Fruit fly (Drosophila melanogaster) whole organism, embryonic: ENCODE data around the gene e.
A peak's percentile ranks its signal among the peaks of the same experiment; 100 is the strongest.

Experiments
- Bdp1 ChIP-seq: fragments of 200-800 bp; sonication (Bioruptor generic); optimal IDR thresholded peaks from 3 replicates; lab custom pipeline; 2016; ENCODE audit warnings: missing biosample characterization, missing genetic modification characterization
- CG11723 ChIP-seq: fragments of 200-800 bp; sonication (Bioruptor generic); optimal IDR thresholded peaks from 2 replicates; lab custom pipeline; 2017; ENCODE audit warnings: missing biosample characterization, mild to moderate bottlenecking, missing genetic modification characterization
- CG12236 ChIP-seq: fragments of 200-800 bp; sonication (Bioruptor generic); optimal IDR thresholded peaks from 2 replicates; lab custom pipeline; 2016; ENCODE audit warnings: missing biosample characterization, missing genetic modification characterization
- CG1233 ChIP-seq: fragments of 200-800 bp; sonication (Bioruptor generic); optimal IDR thresholded peaks from 4 replicates; lab custom pipeline; 2018; ENCODE audit warnings: missing biosample characterization, mild to moderate bottlenecking, missing genetic modification characterization
- CG12659 ChIP-seq: fragments of 200-800 bp; sonication (Bioruptor generic); optimal IDR thresholded peaks from 3 replicates; lab custom pipeline; 2017; ENCODE audit warnings: mild to moderate bottlenecking, missing biosample characterization, missing genetic modification reagents, missing genetic modification characterization
- CG14050 ChIP-seq: fragments of 200-800 bp; sonication (Bioruptor generic); IDR thresholded peaks from 3 replicates; pipeline ENCODE4 v1.3.6; 2022; ENCODE audit warnings: missing biosample characterization, missing genetic modification characterization
- CG17568 ChIP-seq: fragments of 200-800 bp; sonication (Bioruptor generic); optimal IDR thresholded peaks from 2 replicates; lab custom pipeline; 2018; ENCODE audit warnings: missing biosample characterization, mild to moderate bottlenecking, missing genetic modification characterization, moderate library complexity
- CG18011 ChIP-seq: fragments of 200-800 bp; sonication (Bioruptor generic); optimal IDR thresholded peaks from 2 replicates; lab custom pipeline; 2017; ENCODE audit warnings: missing biosample characterization, missing genetic modification characterization, mild to moderate bottlenecking, moderate library complexity, missing genotype
- CG1832 ChIP-seq: fragments of 200-800 bp; sonication (Bioruptor generic); optimal IDR thresholded peaks from 2 replicates; lab custom pipeline; 2017; ENCODE audit warnings: missing biosample characterization, mild to moderate bottlenecking, missing genetic modification characterization, inconsistent platforms
- CG30431 ChIP-seq: fragments of 200-800 bp; sonication (Bioruptor generic); optimal IDR thresholded peaks from 2 replicates; lab custom pipeline; 2017; ENCODE audit warnings: missing biosample characterization, missing genetic modification characterization
- CG31224 ChIP-seq: fragments of 200-800 bp; sonication (Bioruptor generic); IDR thresholded peaks from 2 replicates; pipeline ENCODE4 v1.3.6; 2022; ENCODE audit warnings: missing biosample characterization, missing genetic modification characterization
- CG33557 ChIP-seq: fragments of 200-800 bp; sonication (Bioruptor generic); optimal IDR thresholded peaks from 2 replicates; lab custom pipeline; 2019; ENCODE audit warnings: missing biosample characterization, mild to moderate bottlenecking, missing genetic modification characterization, moderate library complexity
- CG34422 ChIP-seq: fragments of 200-800 bp; sonication (Bioruptor generic); IDR thresholded peaks from 3 replicates; pipeline ENCODE4 v1.3.6; 2022; ENCODE audit warnings: missing biosample characterization, missing genetic modification characterization
- CG42726 ChIP-seq: fragments of 200-800 bp; sonication (Bioruptor generic); IDR thresholded peaks from 2 replicates; pipeline ENCODE4 v1.3.6; 2022; ENCODE audit warnings: missing biosample characterization, missing genetic modification characterization; ENCODE audit not compliant: partially characterized antibody
- CG4404 ChIP-seq: fragments of 200-800 bp; sonication (Bioruptor generic); IDR thresholded peaks from 2 replicates; pipeline ENCODE4 v1.3.6; 2022; ENCODE audit warnings: missing biosample characterization, missing genetic modification characterization
- CG4617 ChIP-seq: fragments of 200-800 bp; sonication (Bioruptor generic); optimal IDR thresholded peaks from 3 replicates; lab custom pipeline; 2016; ENCODE audit warnings: missing biosample characterization, missing genetic modification characterization, borderline replicate concordance
- CG6791 ChIP-seq: fragments of 200-800 bp; sonication (Bioruptor generic); IDR thresholded peaks from 3 replicates; pipeline ENCODE4 v1.3.6; 2022; ENCODE audit warnings: missing biosample characterization, missing genetic modification characterization; ENCODE audit not compliant: partially characterized antibody
- CG7271 ChIP-seq: fragments of 200-800 bp; sonication (Bioruptor generic); optimal IDR thresholded peaks from 2 replicates; lab custom pipeline; 2018; ENCODE audit warnings: missing biosample characterization, mild to moderate bottlenecking, missing genetic modification characterization, moderate library complexity
- CG9437 ChIP-seq: fragments of 200-800 bp; sonication (Bioruptor generic); optimal IDR thresholded peaks from 2 replicates; lab custom pipeline; 2018; ENCODE audit warnings: missing biosample characterization, mild to moderate bottlenecking, missing genetic modification characterization
- CG9609 ChIP-seq: fragments of 200-800 bp; sonication (Bioruptor generic); optimal IDR thresholded peaks from 3 replicates; lab custom pipeline; 2016; ENCODE audit warnings: missing biosample characterization, missing genetic modification characterization
- CG9797 ChIP-seq: fragments of 200-800 bp; sonication (Bioruptor generic); optimal IDR thresholded peaks from 3 replicates; lab custom pipeline; 2018; ENCODE audit warnings: missing biosample characterization, mild to moderate bottlenecking, missing genetic modification characterization
- Dad ChIP-seq: fragments of 200-800 bp; sonication (Bioruptor generic); optimal IDR thresholded peaks from 3 replicates; lab custom pipeline; 2016; ENCODE audit warnings: missing biosample characterization, missing genetic modification characterization
- Doc3 ChIP-seq: fragments of 200-800 bp; sonication (Bioruptor generic); IDR thresholded peaks from 3 replicates; pipeline ENCODE4 v1.3.6; 2022; ENCODE audit warnings: missing biosample characterization, missing genetic modification characterization; ENCODE audit not compliant: partially characterized antibody
- HmgZ ChIP-seq: fragments of 200-800 bp; sonication (Bioruptor generic); optimal IDR thresholded peaks from 2 replicates; lab custom pipeline; 2018; ENCODE audit warnings: missing biosample characterization, mild to moderate bottlenecking, missing genetic modification characterization
- Kr ChIP-seq: fragments of 200-800 bp; sonication (Bioruptor generic); optimal IDR thresholded peaks from 2 replicates; lab custom pipeline; 2017; ENCODE audit warnings: missing biosample characterization, mild to moderate bottlenecking, missing genetic modification characterization
- Lhr ChIP-seq: fragments of 200-800 bp; sonication (Bioruptor generic); optimal IDR thresholded peaks from 3 replicates; lab custom pipeline; 2017; ENCODE audit warnings: mild to moderate bottlenecking, missing biosample characterization, missing genetic modification reagents, missing genetic modification characterization
- Lpt ChIP-seq: fragments of >200 bp; optimal IDR thresholded peaks from 2 replicates; lab custom pipeline; 2018; ENCODE audit warnings: missing biosample characterization, missing genetic modification characterization
- Max ChIP-seq: fragments of 200-800 bp; sonication (Bioruptor generic); optimal IDR thresholded peaks from 2 replicates; lab custom pipeline; 2016; ENCODE audit warnings: missing biosample characterization, mild to moderate bottlenecking, missing genetic modification characterization
- NC2α ChIP-seq: fragments of 200-800 bp; sonication (Bioruptor generic); optimal IDR thresholded peaks from 2 replicates; lab custom pipeline; 2016; ENCODE audit warnings: missing biosample characterization, missing genetic modification characterization
- Rfx ChIP-seq: fragments of 200-800 bp; sonication (Bioruptor generic); IDR thresholded peaks from 2 replicates; pipeline ENCODE4 v1.3.6; 2022; ENCODE audit warnings: missing biosample characterization, missing genetic modification characterization
- Rx ChIP-seq: fragments of 200-800 bp; sonication (Bioruptor generic); IDR thresholded peaks from 2 replicates; pipeline ENCODE4 v1.3.6; 2022; ENCODE audit warnings: missing biosample characterization, missing genetic modification characterization
- aop ChIP-seq: fragments of 200-800 bp; sonication (Bioruptor generic); IDR thresholded peaks from 2 replicates; pipeline ENCODE4 v1.3.6; 2022; ENCODE audit warnings: missing biosample characterization, missing genetic modification characterization
- bowl ChIP-seq: fragments of 200-800 bp; sonication (Bioruptor generic); IDR thresholded peaks from 2 replicates; pipeline ENCODE4 v1.3.6; 2022; ENCODE audit warnings: missing biosample characterization, missing genetic modification characterization
- br ChIP-seq: fragments of >200 bp; optimal IDR thresholded peaks from 2 replicates; lab custom pipeline; 2017
- bsh ChIP-seq, 2 experiments: fragments of 200-800 bp; sonication (Bioruptor generic); optimal IDR thresholded peaks; 2 replicates each; lab custom pipeline; 2017 to 2018; ENCODE audit warnings: mild to moderate bottlenecking in 2 of 2, missing biosample characterization in 2 of 2, missing genetic modification characterization in 2 of 2, moderate library complexity in 1 of 2
- cg ChIP-seq: fragments of 200-800 bp; sonication (Bioruptor generic); optimal IDR thresholded peaks from 3 replicates; lab custom pipeline; 2019; ENCODE audit warnings: missing biosample characterization, mild to moderate bottlenecking, missing genetic modification characterization, moderate library complexity
- dan ChIP-seq: fragments of 200-800 bp; sonication (Bioruptor generic); IDR thresholded peaks from 2 replicates; pipeline ENCODE4 v1.3.6; 2022; ENCODE audit warnings: missing biosample characterization, missing genetic modification characterization
- danr ChIP-seq: fragments of 200-800 bp; sonication (Bioruptor generic); IDR thresholded peaks from 2 replicates; pipeline ENCODE4 v1.3.6; 2022; ENCODE audit warnings: missing biosample characterization, missing genetic modification characterization
- disco-r ChIP-seq: fragments of 200-800 bp; sonication (Bioruptor generic); optimal IDR thresholded peaks from 2 replicates; lab custom pipeline; 2016; ENCODE audit warnings: missing biosample characterization, missing genetic modification characterization
- fd3F ChIP-seq: fragments of 200-800 bp; sonication (Bioruptor generic); optimal IDR thresholded peaks from 2 replicates; lab custom pipeline; 2018; ENCODE audit warnings: missing biosample characterization, mild to moderate bottlenecking, missing genetic modification characterization, moderate library complexity
- fd96Cb ChIP-seq: fragments of 200-800 bp; sonication (Bioruptor generic); optimal IDR thresholded peaks from 2 replicates; lab custom pipeline; 2018; ENCODE audit warnings: missing biosample characterization, mild to moderate bottlenecking, missing genetic modification characterization, moderate library complexity
- fru ChIP-seq: fragments of >200 bp; optimal IDR thresholded peaks from 2 replicates; lab custom pipeline; 2017
- gce ChIP-seq: fragments of 200-800 bp; sonication (Bioruptor generic); IDR thresholded peaks from 3 replicates; pipeline ENCODE4 v1.3.6; 2022; ENCODE audit warnings: missing biosample characterization, missing genetic modification characterization
- nau ChIP-seq: fragments of 200-800 bp; sonication (Bioruptor generic); optimal IDR thresholded peaks from 3 replicates; lab custom pipeline; 2017; ENCODE audit warnings: missing biosample characterization, mild to moderate bottlenecking, missing genetic modification characterization, missing genetic modification reagents
- psq ChIP-seq: fragments of 200-800 bp; sonication (Bioruptor generic); optimal IDR thresholded peaks from 2 replicates; lab custom pipeline; 2017; ENCODE audit warnings: missing biosample characterization, missing genetic modification characterization
- pum ChIP-seq: fragments of 200-800 bp; sonication (Bioruptor generic); optimal IDR thresholded peaks from 2 replicates; lab custom pipeline; 2016; ENCODE audit warnings: missing biosample characterization, missing genetic modification characterization
- pzg ChIP-seq: fragments of 200-800 bp; sonication (Bioruptor generic); optimal IDR thresholded peaks from 3 replicates; lab custom pipeline; 2018; ENCODE audit warnings: missing biosample characterization, mild to moderate bottlenecking, missing genetic modification characterization, moderate library complexity
- salm ChIP-seq: fragments of 200-800 bp; sonication (Bioruptor generic); optimal IDR thresholded peaks from 2 replicates; lab custom pipeline; 2018; ENCODE audit warnings: missing biosample characterization, mild to moderate bottlenecking, missing genetic modification characterization
- shn ChIP-seq: fragments of 200-800 bp; sonication (Bioruptor generic); optimal IDR thresholded peaks from 3 replicates; lab custom pipeline; 2016; ENCODE audit warnings: missing biosample characterization, missing genetic modification characterization
- ssp ChIP-seq: fragments of 200-800 bp; sonication (Bioruptor generic); IDR thresholded peaks from 2 replicates; pipeline ENCODE4 v1.3.6; 2022; ENCODE audit warnings: missing biosample characterization, missing genetic modification characterization
- tna ChIP-seq: fragments of 200-800 bp; sonication (Bioruptor generic); IDR thresholded peaks from 2 replicates; pipeline ENCODE4 v1.3.6; 2022; ENCODE audit warnings: missing biosample characterization, missing genetic modification characterization; ENCODE audit not compliant: partially characterized antibody
- z ChIP-seq: fragments of 200-800 bp; sonication (Bioruptor generic); IDR thresholded peaks from 3 replicates; pipeline ENCODE4 v1.3.6; 2022; ENCODE audit warnings: missing biosample characterization, missing genetic modification characterization

Gene e

DNA sequence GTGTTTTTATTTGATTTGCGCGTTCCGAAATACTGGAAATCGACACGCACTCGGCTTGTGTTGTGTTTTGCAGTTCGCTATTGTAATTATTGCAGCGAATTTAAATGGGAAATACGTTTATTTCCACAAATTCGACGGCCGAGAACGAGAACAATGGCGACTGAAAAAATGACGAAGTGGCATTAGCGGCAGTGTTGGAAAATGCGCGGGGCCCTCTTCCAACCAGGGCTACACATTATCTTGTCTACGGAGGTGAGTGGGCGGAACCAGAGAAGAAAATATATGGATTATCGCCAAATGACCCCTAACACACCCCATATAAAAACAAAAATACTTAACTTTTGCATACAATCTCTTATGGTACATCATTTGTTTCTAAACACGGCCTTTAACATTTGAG, 31.9 kb upstream of the e start, which contains the start of gene Rab1 (continued):
- TF ChIP-seq pzg (GFP tag; lab: Kevin White, UChicago): peak; percentile 74
- TF ChIP-seq fru: no peak
- no peak for TF ChIP-seq CG31224 (GFP tag; lab: Robert Waterston, UW)
- TF ChIP-seq CG17568 (GFP tag; lab: Kevin White, UChicago): peak; percentile 5
- no peak for TF ChIP-seq salm (tag; lab: Kevin White, UChicago)
- no peak for TF ChIP-seq Rx (GFP tag; lab: Robert Waterston, UW)
- TF ChIP-seq shn: peak; percentile 26
- TF ChIP-seq tna (GFP tag; lab: Robert Waterston, UW): 0 out of 2 replicates have a peak, but pooled peaks have one; percentile 16
- TF ChIP-seq dan (GFP tag; lab: Robert Waterston, UW): no peak
- no peak for TF ChIP-seq fd96Cb (tag; lab: Kevin White, UChicago)
- no peak for TF ChIP-seq cg
- no peak for TF ChIP-seq CG14050 (GFP tag; lab: Robert Waterston, UW)
- TF ChIP-seq Kr: no peak
- no peak for TF ChIP-seq ssp (GFP tag; lab: Robert Waterston, UW)
- peak; percentile 18 for TF ChIP-seq CG9437
- peak; percentile 4 for TF ChIP-seq fd3F (GFP tag; lab: Kevin White, UChicago)
- no peak for TF ChIP-seq nau (GFP tag; lab: Kevin White, UChicago)
- no peak for TF ChIP-seq Max (GFP tag; lab: Kevin White, UChicago)
- no peak for TF ChIP-seq CG12236 (GFP tag; lab: Kevin White, UChicago)
- TF ChIP-seq CG1233: peak; percentile 27
- peak in 1 of 2 experiments; percentile 2 for TF ChIP-seq bsh (GFP tag; optimal IDR thresholded peaks at IDR 0.05; lab: Kevin White, UChicago)
- TF ChIP-seq CG4617 (GFP tag; lab: Kevin White, UChicago): peak; percentile 87
- TF ChIP-seq CG9797 (GFP tag; lab: Kevin White, UChicago): peak; percentile 30
- no peak for TF ChIP-seq danr (GFP tag; lab: Robert Waterston, UW)
- peak; percentile 40 for TF ChIP-seq CG9609 (GFP tag; lab: Kevin White, UChicago)
- no peak for TF ChIP-seq CG1832 (GFP tag; lab: Kevin White, UChicago)
- no peak for TF ChIP-seq CG4404 (GFP tag; lab: Robert Waterston, UW)
- no peak for TF ChIP-seq CG6791
- TF ChIP-seq CG11723 (GFP tag; lab: Kevin White, UChicago): peak; percentile 19
- no peak for TF ChIP-seq Lpt (GFP tag; lab: Kevin White, UChicago)
- no peak for TF ChIP-seq Dad (GFP tag; lab: Kevin White, UChicago)
- peak; percentile 21 for TF ChIP-seq CG33557
- TF ChIP-seq gce: no peak
- TF ChIP-seq psq: no peak
- TF ChIP-seq Lhr (GFP tag; lab: Kevin White, UChicago): peak; percentile 4
- peak; percentile 70 for TF ChIP-seq Rfx (GFP tag; lab: Robert Waterston, UW)
- peak; percentile 80 for TF ChIP-seq HmgZ (tag; lab: Kevin White, UChicago)
- peak; percentile 36 for TF ChIP-seq Bdp1 (GFP tag; lab: Kevin White, UChicago)
- no peak for TF ChIP-seq CG18011 (GFP tag; lab: Kevin White, UChicago)
- peak; percentile 62; the same call in 2 of the 3 replicates for TF ChIP-seq CG34422 (GFP tag; lab: Robert Waterston, UW)
- no peak for TF ChIP-seq disco-r (GFP tag; lab: Kevin White, UChicago)
- TF ChIP-seq NC2α: no peak
- TF ChIP-seq CG30431 (GFP tag; lab: Kevin White, UChicago): no peak
- no peak for TF ChIP-seq aop
- TF ChIP-seq bowl (GFP tag; lab: Robert Waterston, UW): no peak
- TF ChIP-seq pum (GFP tag; lab: Kevin White, UChicago): no peak
- TF ChIP-seq Doc3 (GFP tag; lab: Robert Waterston, UW): no peak
- peak; percentile 30; the same call in 1 of the 2 replicates for TF ChIP-seq CG42726 (GFP tag; lab: Robert Waterston, UW)
- TF ChIP-seq CG7271 (tag; lab: Kevin White, UChicago): no peak
- no peak for TF ChIP-seq z (GFP tag; lab: Robert Waterston, UW)
- peak; percentile 62 for TF ChIP-seq CG12659
- no peak for TF ChIP-seq br (lab: Kevin White, UChicago)
